Worm (Caenorhabditis elegans): ENCODE results near the gene clec-157.

DNA sequence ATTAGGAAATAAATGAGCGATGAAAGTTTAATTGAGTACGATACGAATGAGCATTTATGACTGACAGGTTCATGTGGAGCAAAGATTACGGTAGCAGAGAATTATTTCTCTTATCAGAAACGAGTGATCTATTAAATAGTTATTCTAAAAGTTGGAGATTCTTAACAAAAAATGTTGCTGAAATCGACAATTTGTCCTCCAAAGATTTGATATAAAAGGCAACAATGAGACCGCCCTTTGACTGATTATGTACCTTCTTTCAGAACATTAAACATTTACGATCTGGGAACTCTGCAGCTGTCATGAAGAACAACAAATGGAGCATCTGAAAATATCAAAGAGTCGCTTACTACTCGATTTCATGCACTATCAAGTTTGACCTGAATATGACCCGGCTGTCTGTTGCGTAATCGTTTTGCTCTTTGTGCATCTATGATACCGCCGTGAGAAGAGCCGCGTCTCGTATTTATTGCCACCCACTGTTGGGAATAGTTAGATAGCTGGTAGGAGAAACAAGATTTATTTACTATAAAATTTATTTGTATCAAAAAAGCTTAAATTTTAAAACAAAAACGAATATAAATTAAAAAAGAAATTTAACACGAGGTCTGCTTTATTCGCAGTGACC lies 34.6 kb downstream of the clec-157 start, which contains the start of gene pal-1:
- TF ChIP-seq tbx-2 (tag; optimal IDR thresholded peaks at IDR 0.05) (no peak), pag-3 (tag; optimal IDR thresholded peaks at IDR 0.05; ENCODE audit: borderline replicate concordance) (no peak), ceh-19 (GFP tag; optimal IDR thresholded peaks at IDR 0.05) (no peak), elt-2 (tag; optimal IDR thresholded peaks at IDR 0.05) (no peak), pat-9 (tag; optimal IDR thresholded peaks at IDR 0.05) (no peak), elt-4 (tag; optimal IDR thresholded peaks at IDR 0.05) (no peak), ama-1 (optimal IDR thresholded peaks at IDR 0.05) (no peak), unc-86 (tag; optimal IDR thresholded peaks at IDR 0.05) (no peak), fkh-10 (GFP tag; optimal IDR thresholded peaks at IDR 0.05) (no peak), unc-42 (tag; optimal IDR thresholded peaks at IDR 0.05) (no peak), nfya-1 (tag; optimal IDR thresholded peaks at IDR 0.05) (no peak), rnt-1 (tag; optimal IDR thresholded peaks at IDR 0.05) (no peak), ceh-2 (tag; optimal IDR thresholded peaks at IDR 0.05) (no peak), ceh-34 (tag; optimal IDR thresholded peaks at IDR 0.05) (no peak)
